Worm (Caenorhabditis elegans) whole organism, L3 larva: ENCODE data around the gene mdh-2.

Source experiments
- elt-3 ChIP-seq, 3 experiments: fragments of 150-350 bp in 1 of 3; sonication (generic microtip) in 2 of 3; optimal IDR thresholded peaks; 2 replicates in 2 of 3; 4 replicates in 1 of 3; lab custom pipeline; 2014 to 2017; ENCODE audit warnings: missing biosample characterization in 3 of 3, missing genetic modification characterization in 3 of 3
- fkh-10 ChIP-seq: sonication (generic microtip); optimal IDR thresholded peaks from 2 replicates; lab custom pipeline; 2017; ENCODE audit warnings: missing biosample characterization, missing genetic modification reagents, missing genetic modification characterization
- fos-1 ChIP-seq: fragments of 150-350 bp; optimal IDR thresholded peaks from 2 replicates; lab custom pipeline; 2014; ENCODE audit warnings: missing biosample characterization, missing genetic modification characterization
- lin-15B ChIP-seq: fragments of 150-350 bp; optimal IDR thresholded peaks from 2 replicates; lab custom pipeline; 2014; ENCODE audit warnings: missing biosample characterization, missing genetic modification characterization
- mdl-1 ChIP-seq: fragments of 150-350 bp; optimal IDR thresholded peaks from 2 replicates; lab custom pipeline; 2014; ENCODE audit warnings: missing biosample characterization, missing genetic modification characterization
- nhr-76 ChIP-seq: fragments of 150-350 bp; sonication (generic microtip); optimal IDR thresholded peaks from 5 replicates; lab custom pipeline; 2014; ENCODE audit warnings: missing biosample characterization, missing genetic modification characterization
- pqm-1 ChIP-seq: fragments of 150-350 bp; optimal IDR thresholded peaks from 2 replicates; lab custom pipeline; 2017; ENCODE audit warnings: missing biosample characterization, missing genetic modification characterization, inconsistent platforms
- tbx-2 ChIP-seq: sonication (generic microtip); optimal IDR thresholded peaks from 2 replicates; lab custom pipeline; 2016; ENCODE audit warnings: mild to moderate bottlenecking, missing genetic modification characterization, missing compliant biosample characterization
- unc-62 ChIP-seq: fragments of 150-350 bp; sonication (generic microtip); optimal IDR thresholded peaks from 4 replicates; lab custom pipeline; 2014; ENCODE audit warnings: missing biosample characterization, missing genetic modification reagents, missing genetic modification characterization

ce11 chrIII:6592075-6592474, 15.8 kb downstream of the mdh-2 start, which contains the start of gene F20H11.1:
- no peak for TF ChIP-seq nhr-76
- TF ChIP-seq elt-3 (tag; optimal IDR thresholded peaks at IDR 0.05; lab: Kevin White, UChicago) = no peak
- TF ChIP-seq pqm-1 (tag; lab: Kevin White, UChicago) = no peak
- TF ChIP-seq mdl-1 (tag; lab: Kevin White, UChicago) = no peak
- TF ChIP-seq fkh-10 (GFP tag; lab: Kevin White, UChicago) = no peak
- no peak for TF ChIP-seq lin-15B (tag; lab: Kevin White, UChicago)
- no peak for TF ChIP-seq fos-1 (tag; lab: Kevin White, UChicago)
- no peak for TF ChIP-seq unc-62 (GFP tag; lab: Kevin White, UChicago)
- no peak for TF ChIP-seq tbx-2 (tag; lab: Kevin White, UChicago)
